Fruit fly (Drosophila melanogaster): Measurements from ENCODE around the gene Drsl6.

Drsl6 gene

dm6 chr3L:3303087-3303526 is 33.1 kb downstream of the Drsl6 start, which contains the start of gene CG14968 (continued):
- TF ChIP-seq CrebB (tag; optimal IDR thresholded peaks at IDR 0.05) (peak; percentile 88), CHES-1-like (GFP tag; optimal IDR thresholded peaks at IDR 0.05) (peak; percentile 41), CG17829 (tag; optimal IDR thresholded peaks at IDR 0.05) (peak; percentile 91), mam (GFP tag; optimal IDR thresholded peaks at IDR 0.05) (peak; percentile 89), unc-4 (GFP tag; IDR thresholded peaks at IDR 0.05; ENCODE audit: partially characterized antibody) (no peak), Taf1 (GFP tag; IDR thresholded peaks at IDR 0.05) (peak; percentile 91), CG4424 (GFP tag; optimal IDR thresholded peaks at IDR 0.05) (peak; percentile 93), CG12219 (GFP tag; optimal IDR thresholded peaks at IDR 0.05) (peak; percentile 77), kah (GFP tag; optimal IDR thresholded peaks at IDR 0.05) (peak; percentile 83), dysf (GFP tag; IDR thresholded peaks at IDR 0.05) (peak; percentile 97), lbe (GFP tag; optimal IDR thresholded peaks at IDR 0.05) (peak; percentile 96)

dm6 chr3L:3301171-3301738 is 35.0 kb downstream of the Drsl6 start:
- TF ChIP-seq CG12769 (tag; optimal IDR thresholded peaks at IDR 0.05) (peak; percentile 85), Mes4 (GFP tag; optimal IDR thresholded peaks at IDR 0.05) (peak; percentile 85), crp (GFP tag; optimal IDR thresholded peaks at IDR 0.05) (peak in 1 of 2 experiments; percentile 51), ind (GFP tag; optimal IDR thresholded peaks at IDR 0.05) (peak; percentile 91), CG4854 (GFP tag; optimal IDR thresholded peaks at IDR 0.05) (peak; percentile 86), trh (GFP tag; optimal IDR thresholded peaks at IDR 0.05) (peak; percentile 77), CG32532 (GFP tag; IDR thresholded peaks at IDR 0.05) (peak; percentile 89), CG6765 (GFP tag; optimal IDR thresholded peaks at IDR 0.05) (peak; percentile 85), CG34224 (GFP tag; IDR thresholded peaks at IDR 0.05; ENCODE audit: partially characterized antibody) (no peak), CG11093 (GFP tag; IDR thresholded peaks at IDR 0.05) (peak; percentile 76; the same call in 2 of the 3 replicates), Sry-δ (GFP tag; optimal IDR thresholded peaks at IDR 0.05) (peak; percentile 56), fu2 (GFP tag; optimal IDR thresholded peaks at IDR 0.05) (peak; percentile 80), Sox102F (GFP tag; optimal IDR thresholded peaks at IDR 0.05) (peak; percentile 94), lilli (GFP tag; optimal IDR thresholded peaks at IDR 0.05) (peak; percentile 91), Fer2 (tag; optimal IDR thresholded peaks at IDR 0.05) (peak; percentile 68), unc-4 (GFP tag; IDR thresholded peaks at IDR 0.05; ENCODE audit: partially characterized antibody) (no peak), CG10209 (GFP tag; optimal IDR thresholded peaks at IDR 0.05) (peak; percentile 92), Doc3 (GFP tag; IDR thresholded peaks at IDR 0.05; ENCODE audit: partially characterized antibody) (no peak), H2.0 (GFP tag; IDR thresholded peaks at IDR 0.05) (peak; percentile 89), CG13424 (tag; optimal IDR thresholded peaks at IDR 0.05) (peak; percentile 94), CG13296 (GFP tag; optimal IDR thresholded peaks at IDR 0.05) (peak; percentile 94), Side (GFP tag; optimal IDR thresholded peaks at IDR 0.05) (peak; percentile 84), Dbx (GFP tag; IDR thresholded peaks at IDR 0.05) (peak; percentile 90), CG3838 (GFP tag; optimal IDR thresholded peaks at IDR 0.05) (peak; percentile 84), CG4820 (GFP tag; optimal IDR thresholded peaks at IDR 0.05) (peak; percentile 90), zf30C (GFP tag; optimal IDR thresholded peaks at IDR 0.05) (peak; percentile 89), CG1024 (GFP tag; IDR thresholded peaks at IDR 0.05) (peak; percentile 43; the same call in 1 of the 2 replicates), CG8388 (GFP tag; optimal IDR thresholded peaks at IDR 0.05) (peak; percentile 90), sr (GFP tag; IDR thresholded peaks at IDR 0.05) (no peak; the same call in 2 of the 3 replicates), CG42726 (GFP tag; IDR thresholded peaks at IDR 0.05; ENCODE audit: partially characterized antibody) (no peak), CG11695 (GFP tag; IDR thresholded peaks at IDR 0.05) (peak; percentile 94), CG11723 (GFP tag; optimal IDR thresholded peaks at IDR 0.05) (peak; percentile 84), Nf-YB (GFP tag; optimal IDR thresholded peaks at IDR 0.05) (peak; percentile 79), pfk (GFP tag; optimal IDR thresholded peaks at IDR 0.05) (no peak), HmgD (GFP tag; optimal IDR thresholded peaks at IDR 0.05) (peak; percentile 59), bigmax (GFP tag; optimal IDR thresholded peaks at IDR 0.05) (peak; percentile 18), bsh (GFP tag; optimal IDR thresholded peaks at IDR 0.05) (peak in 1 of 2 experiments; percentile 94), CG30403 (GFP tag; optimal IDR thresholded peaks at IDR 0.05) (peak; percentile 93)

Data from whole organism, embryonic.